Worm (Caenorhabditis elegans): ENCODE data around the gene ttr-11.

ttr-11 gene

ce11 chrV:20600704-20601103, 2.4 kb upstream of the ttr-11 start:
- TF ChIP-seq him-1 (tag; optimal IDR thresholded peaks at IDR 0.05) (no peak), nhr-27 (tag; optimal IDR thresholded peaks at IDR 0.05) (no peak), lir-1 (GFP tag; conservative IDR thresholded peaks at IDR 0.05) (no peak), aptf-3 (GFP tag; IDR thresholded peaks at IDR 0.05) (no peak), Y95B8A.8 (GFP tag; IDR thresholded peaks at IDR 0.05) (no peak), unc-62 (GFP tag; optimal IDR thresholded peaks at IDR 0.05) (no peak), lsy-27 (tag; optimal IDR thresholded peaks at IDR 0.05; ENCODE audit: borderline replicate concordance, insufficient read depth) (no peak), ets-4 (GFP tag; optimal IDR thresholded peaks at IDR 0.05) (no peak), F57A8.1 (GFP tag; optimal IDR thresholded peaks at IDR 0.05) (no peak), nfya-2 (GFP tag; IDR thresholded peaks at IDR 0.05) (no peak), madf-6 (GFP tag; IDR thresholded peaks at IDR 0.05) (no peak), lag-1 (GFP tag; IDR thresholded peaks at IDR 0.05) (0 out of 2 replicates have a peak, but pooled peaks have one; percentile 75), zfh-2 (GFP tag; conservative IDR thresholded peaks at IDR 0.05) (peak; percentile 55; the same call in 1 of the 2 replicates), nhr-90 (tag; optimal IDR thresholded peaks at IDR 0.05) (no peak), ztf-3 (GFP tag; optimal IDR thresholded peaks at IDR 0.05) (no peak)

DNA sequence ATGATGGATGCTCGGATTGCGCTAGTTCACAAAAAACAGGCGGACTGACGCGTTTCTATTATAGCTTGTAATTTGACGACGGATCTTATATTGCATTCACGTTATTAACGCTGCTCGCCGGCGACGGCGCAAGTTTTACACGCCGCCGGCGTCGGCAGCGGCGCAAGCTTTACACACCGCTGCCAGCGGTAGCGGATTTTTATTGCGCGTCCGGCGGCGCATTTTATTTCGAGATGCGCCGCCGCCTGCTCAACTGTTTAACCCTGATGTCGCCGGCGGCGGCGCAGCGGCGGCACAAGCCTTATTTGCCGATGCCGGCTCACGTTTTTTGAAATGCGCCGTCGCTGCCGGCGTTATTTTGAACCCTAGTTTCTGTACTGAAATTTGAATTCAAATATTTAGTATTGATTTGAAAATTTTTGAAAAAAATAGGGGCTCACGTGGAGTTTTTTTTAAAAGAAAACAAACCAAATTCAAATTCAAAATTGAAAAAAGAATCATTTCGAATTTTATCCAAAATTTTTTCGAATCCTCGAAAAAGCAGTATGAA, 1.6 kb downstream of the ttr-11 start, which contains the start of gene ttr-57:
TSS of gene ttr-57 (plus strand) at position 500 of the 550 bp plus-strand sequence.
- TF ChIP-seq attf-5 (GFP tag; optimal IDR thresholded peaks at IDR 0.05) = no peak
- TF ChIP-seq zim-3 (tag; optimal IDR thresholded peaks at IDR 0.05) = no peak
- no peak for TF ChIP-seq F49E8.2 (tag; optimal IDR thresholded peaks at IDR 0.05; ENCODE audit: insufficient read depth)
- TF ChIP-seq zfh-2 (GFP tag; conservative IDR thresholded peaks at IDR 0.05) = peak; percentile 84
- peak; percentile 57; the same call in 1 of the 2 replicates for TF ChIP-seq egrh-3 (GFP tag; IDR thresholded peaks at IDR 0.05)
- no peak for TF ChIP-seq attf-3 (GFP tag; conservative IDR thresholded peaks at IDR 0.05)
- no peak for TF ChIP-seq nfyb-1 (GFP tag; IDR thresholded peaks at IDR 0.05)
- no peak for TF ChIP-seq T07F8.4 (tag; optimal IDR thresholded peaks at IDR 0.05)

DNA sequence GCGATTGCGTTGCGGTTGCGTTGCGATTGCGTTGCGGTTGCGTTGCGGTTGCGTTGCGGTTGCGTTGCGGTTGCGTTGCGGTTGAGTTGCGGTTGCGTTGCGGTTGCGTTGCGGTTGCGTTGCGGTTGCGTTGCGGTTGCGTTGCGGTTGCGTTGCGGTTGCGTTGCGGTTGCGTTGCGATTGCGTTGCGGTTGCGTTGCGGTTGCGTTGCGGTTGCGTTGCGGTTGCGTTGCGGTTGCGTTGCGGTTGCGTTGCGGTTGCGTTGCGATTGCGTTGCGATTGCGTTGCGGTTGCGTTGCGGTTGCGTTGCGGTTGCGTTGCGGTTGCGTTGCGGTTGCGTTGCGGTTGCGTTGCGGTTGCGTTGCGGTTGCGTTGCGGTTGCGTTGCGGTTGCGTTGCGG, 2.7 kb downstream of the ttr-11 start:
- peak; percentile 26; the same call in 1 of the 2 replicates for TF ChIP-seq zfh-2 (GFP tag; conservative IDR thresholded peaks at IDR 0.05)

DNA sequence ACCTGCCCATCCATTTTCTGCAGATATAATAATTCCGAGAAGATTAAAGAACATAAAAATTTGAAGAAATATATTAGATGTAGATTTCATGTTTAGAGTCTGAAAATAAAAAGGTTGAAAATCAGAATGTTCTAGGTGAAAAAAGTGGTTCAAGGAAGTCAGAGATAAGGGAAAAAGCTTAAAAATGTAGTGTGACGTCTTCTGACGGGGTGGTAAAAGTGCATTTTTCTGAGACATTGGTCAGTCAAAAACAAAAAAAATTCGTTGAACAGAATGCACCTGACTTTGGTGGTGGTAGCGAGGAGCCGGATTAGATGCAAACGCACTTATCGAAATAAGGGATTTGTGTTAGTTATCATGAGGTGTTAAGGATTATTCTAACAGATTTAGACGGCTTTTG, 3.5 kb downstream of the ttr-11 start, which contains the start of gene F46B3.23:
TSS of gene F46B3.23 (minus strand) at position 101 of the 400 bp plus-strand sequence.
- no peak for TF ChIP-seq ccch-3 (GFP tag; optimal IDR thresholded peaks at IDR 0.05)
- TF ChIP-seq nhr-27 (tag; optimal IDR thresholded peaks at IDR 0.05) = no peak
- no peak for TF ChIP-seq nfyb-1 (GFP tag; IDR thresholded peaks at IDR 0.05)
- no peak for TF ChIP-seq C06A6.2 (GFP tag; conservative IDR thresholded peaks at IDR 0.05)
- TF ChIP-seq somi-1 (GFP tag; optimal IDR thresholded peaks at IDR 0.05) = no peak
- TF ChIP-seq attf-3 (GFP tag; conservative IDR thresholded peaks at IDR 0.05) = no peak
- TF ChIP-seq ceh-27 (GFP tag; optimal IDR thresholded peaks at IDR 0.05) = no peak

ce11 chrV:20608688-20609087, 5.6 kb downstream of the ttr-11 start, which contains the start of gene ttr-12:
Gene ttr-12, minus strand, starts transcription at chrV:20608788.
- TF ChIP-seq Y67H2A.10 (GFP tag; conservative IDR thresholded peaks at IDR 0.05) (no peak), pbrm-1 (GFP tag; IDR thresholded peaks at IDR 0.05) (no peak), ztf-22 (GFP tag; optimal IDR thresholded peaks at IDR 0.05) (no peak), ZK185.1 (tag; optimal IDR thresholded peaks at IDR 0.05; ENCODE audit: poor library complexity, severe bottlenecking) (no peak), Y56A3A.18 (GFP tag; IDR thresholded peaks at IDR 0.05) (no peak), ceh-79 (tag; optimal IDR thresholded peaks at IDR 0.05) (no peak), lin-54 (GFP tag; optimal IDR thresholded peaks at IDR 0.05) (no peak)

All from whole organism, young adult.